Worm (Caenorhabditis elegans) whole organism, mixed stage, embryonic: ENCODE results near the gene sod-1.

Source experiments
- M03D4.4 ChIP-seq: sonication (generic microtip); optimal IDR thresholded peaks from 2 replicates; lab custom pipeline; 2017; ENCODE audit warnings: mild to moderate bottlenecking, missing genetic modification characterization, missing compliant biosample characterization
- bed-3 ChIP-seq: fragments of 200-800 bp; sonication (Bioruptor generic); optimal IDR thresholded peaks from 3 replicates; lab custom pipeline; 2018; ENCODE audit warnings: mild to moderate bottlenecking, missing genetic modification characterization, moderate library complexity, missing compliant biosample characterization
- blmp-1 ChIP-seq: fragments of 150-350 bp; optimal IDR thresholded peaks from 2 replicates; lab custom pipeline; 2014; ENCODE audit warnings: missing biosample characterization, missing genetic modification characterization
- ceh-39 ChIP-seq: fragments of 150-350 bp; optimal IDR thresholded peaks from 2 replicates; lab custom pipeline; 2014; ENCODE audit warnings: missing biosample characterization, missing genetic modification characterization
- ceh-43 ChIP-seq: fragments of 200-800 bp; sonication (Bioruptor generic); optimal IDR thresholded peaks from 2 replicates; lab custom pipeline; 2018; ENCODE audit warnings: mild to moderate bottlenecking, missing genetic modification characterization, moderate library complexity, missing compliant biosample characterization
- ceh-83 ChIP-seq: fragments of 200-800 bp; sonication (Bioruptor generic); optimal IDR thresholded peaks from 2 replicates; lab custom pipeline; 2018; ENCODE audit warnings: mild to moderate bottlenecking, missing genetic modification characterization, missing compliant biosample characterization
- ces-1 ChIP-seq: fragments of 150-350 bp; optimal IDR thresholded peaks from 2 replicates; lab custom pipeline; 2014; ENCODE audit warnings: missing biosample characterization, missing genetic modification reagents, missing genetic modification characterization
- cnd-1 ChIP-seq: fragments of 200-800 bp; sonication (Bioruptor generic); optimal IDR thresholded peaks from 2 replicates; lab custom pipeline; 2018; ENCODE audit warnings: mild to moderate bottlenecking, missing genetic modification characterization, missing compliant biosample characterization
- drap-1 ChIP-seq: fragments of 200-800 bp; sonication (Bioruptor generic); optimal IDR thresholded peaks from 3 replicates; lab custom pipeline; 2018; ENCODE audit warnings: mild to moderate bottlenecking, missing genetic modification characterization, missing compliant biosample characterization
- elt-1 ChIP-seq: sonication (generic microtip); optimal IDR thresholded peaks from 2 replicates; lab custom pipeline; 2017; ENCODE audit warnings: missing genetic modification characterization, mild to moderate bottlenecking, missing compliant biosample characterization, antibody characterized with exemption, moderate library complexity, borderline replicate concordance; ENCODE audit not compliant: insufficient read depth
- elt-3 ChIP-seq: fragments of 150-350 bp; optimal IDR thresholded peaks from 2 replicates; lab custom pipeline; 2014; ENCODE audit warnings: missing biosample characterization, missing genetic modification characterization
- flh-1 ChIP-seq: fragments of 200-800 bp; sonication (Bioruptor generic); optimal IDR thresholded peaks from 2 replicates; lab custom pipeline; 2018; ENCODE audit warnings: mild to moderate bottlenecking, missing genetic modification characterization, moderate library complexity, missing compliant biosample characterization
- ham-2 ChIP-seq: fragments of 200-800 bp; sonication (Bioruptor generic); optimal IDR thresholded peaks from 2 replicates; lab custom pipeline; 2018; ENCODE audit warnings: mild to moderate bottlenecking, missing genetic modification characterization, missing compliant biosample characterization
- hlh-1 ChIP-seq: fragments of 150-350 bp; optimal IDR thresholded peaks from 2 replicates; lab custom pipeline; 2014; ENCODE audit warnings: missing biosample characterization, missing genetic modification reagents, missing genetic modification characterization
- lin-13 ChIP-seq: fragments of 150-350 bp; optimal IDR thresholded peaks from 2 replicates; lab custom pipeline; 2014; ENCODE audit warnings: missing biosample characterization, missing genetic modification characterization
- lin-32 ChIP-seq: fragments of 200-800 bp; sonication (Bioruptor generic); optimal IDR thresholded peaks from 2 replicates; lab custom pipeline; 2018; ENCODE audit warnings: mild to moderate bottlenecking, missing genetic modification characterization, missing compliant biosample characterization
- lsy-2 ChIP-seq: fragments of 150-350 bp; optimal IDR thresholded peaks from 2 replicates; lab custom pipeline; 2014; ENCODE audit warnings: missing biosample characterization, missing genetic modification characterization
- mab-5 ChIP-seq: fragments of 150-350 bp; optimal IDR thresholded peaks from 2 replicates; lab custom pipeline; 2014; ENCODE audit warnings: missing biosample characterization, missing genetic modification characterization
- mep-1 ChIP-seq: fragments of 150-350 bp; optimal IDR thresholded peaks from 2 replicates; lab custom pipeline; 2017; ENCODE audit warnings: missing biosample characterization, missing genetic modification reagents, missing genetic modification characterization, inconsistent platforms
- mls-2 ChIP-seq: sonication (generic microtip); optimal IDR thresholded peaks from 2 replicates; lab custom pipeline; 2016; ENCODE audit warnings: mild to moderate bottlenecking, missing genetic modification characterization, moderate library complexity, missing compliant biosample characterization
- nhr-12 ChIP-seq: fragments of 150-350 bp; optimal IDR thresholded peaks from 2 replicates; lab custom pipeline; 2014; ENCODE audit warnings: missing biosample characterization, missing genetic modification characterization
- nhr-2 ChIP-seq: fragments of 150-350 bp; optimal IDR thresholded peaks from 2 replicates; lab custom pipeline; 2014; ENCODE audit warnings: missing biosample characterization, missing genetic modification characterization
- nhr-237 ChIP-seq: fragments of 150-350 bp; optimal IDR thresholded peaks from 2 replicates; lab custom pipeline; 2014; ENCODE audit warnings: missing biosample characterization, missing genetic modification characterization
- nhr-28 ChIP-seq: fragments of 150-350 bp; optimal IDR thresholded peaks from 2 replicates; lab custom pipeline; 2014; ENCODE audit warnings: missing biosample characterization, missing genetic modification characterization
- nhr-76 ChIP-seq: sonication (generic microtip); optimal IDR thresholded peaks from 2 replicates; lab custom pipeline; 2017; ENCODE audit warnings: missing biosample characterization, missing genetic modification characterization
- pha-4 ChIP-seq: fragments of 150-350 bp; optimal IDR thresholded peaks from 2 replicates; lab custom pipeline; 2018; ENCODE audit warnings: missing biosample characterization, missing genetic modification reagents, missing genetic modification characterization
- sem-2 ChIP-seq: fragments of 200-800 bp; sonication (Bioruptor generic); optimal IDR thresholded peaks from 2 replicates; lab custom pipeline; 2018; ENCODE audit warnings: mild to moderate bottlenecking, missing genetic modification characterization, missing compliant biosample characterization
- snpc-4 ChIP-seq: fragments of 150-350 bp; optimal IDR thresholded peaks from 2 replicates; lab custom pipeline; 2014; ENCODE audit warnings: missing biosample characterization, missing genetic modification characterization
- sptf-1 ChIP-seq: sonication (generic microtip); optimal IDR thresholded peaks from 2 replicates; lab custom pipeline; 2017; ENCODE audit warnings: mild to moderate bottlenecking, missing genetic modification characterization, moderate library complexity, missing compliant biosample characterization
- tbx-8 ChIP-seq: fragments of 200-800 bp; sonication (Bioruptor generic); optimal IDR thresholded peaks from 2 replicates; lab custom pipeline; 2018; ENCODE audit warnings: mild to moderate bottlenecking, missing genetic modification characterization, moderate library complexity, missing compliant biosample characterization
- unc-120 ChIP-seq: sonication (generic microtip); optimal IDR thresholded peaks from 2 replicates; lab custom pipeline; 2017; ENCODE audit warnings: missing genetic modification characterization, missing compliant biosample characterization; ENCODE audit not compliant: poor library complexity, severe bottlenecking
- unc-39 ChIP-seq: fragments of 150-350 bp; optimal IDR thresholded peaks from 2 replicates; lab custom pipeline; 2014; ENCODE audit warnings: missing biosample characterization, missing genetic modification characterization
- unc-62 ChIP-seq: fragments of 150-350 bp; optimal IDR thresholded peaks from 2 replicates; lab custom pipeline; 2014; ENCODE audit warnings: missing biosample characterization, missing genetic modification reagents, missing genetic modification characterization
- zip-8 ChIP-seq: fragments of 150-350 bp; optimal IDR thresholded peaks from 2 replicates; lab custom pipeline; 2014; ENCODE audit warnings: missing biosample characterization, missing genetic modification characterization
- ztf-11 ChIP-seq: fragments of 150-350 bp; optimal IDR thresholded peaks from 2 replicates; lab custom pipeline; 2014; ENCODE audit warnings: missing biosample characterization, missing genetic modification characterization

sod-1 gene

ce11 chrII:6951250-6951806 is 22.4 kb downstream of the sod-1 start, which contains the start of the genes malt-1 and ceh-38:
Gene malt-1 (minus strand): TSS chrII:6951300.
Gene ceh-38 (plus strand): TSS chrII:6951526.
- TF ChIP-seq lin-13: peak; percentile 37
- no peak for TF ChIP-seq blmp-1 (tag; lab: Kevin White, UChicago)
- TF ChIP-seq ceh-39 (tag; lab: Kevin White, UChicago): peak; percentile 95
- peak; percentile 94 for TF ChIP-seq pha-4 (tag; lab: Kevin White, UChicago)
- peak; percentile 44 for TF ChIP-seq nhr-2 (tag; lab: Kevin White, UChicago)
- no peak for TF ChIP-seq unc-39 (tag; lab: Kevin White, UChicago)
- TF ChIP-seq M03D4.4 (tag; lab: Kevin White, UChicago): peak; percentile 4
- peak; percentile 77 for TF ChIP-seq hlh-1 (tag; lab: Kevin White, UChicago)
- TF ChIP-seq sptf-1 (tag; lab: Kevin White, UChicago): peak; percentile 66
- peak; percentile 66 for TF ChIP-seq drap-1 (GFP tag; lab: Kevin White, UChicago)
- peak; percentile 86 for TF ChIP-seq unc-120 (tag; lab: Kevin White, UChicago)
- TF ChIP-seq lsy-2: peak; percentile 90
- no peak for TF ChIP-seq flh-1 (GFP tag; lab: Kevin White, UChicago)
- peak; percentile 90 for TF ChIP-seq unc-62 (GFP tag; lab: Kevin White, UChicago)
- TF ChIP-seq nhr-28 (tag; lab: Kevin White, UChicago): peak; percentile 26
- peak; percentile 6 for TF ChIP-seq sem-2
- TF ChIP-seq ceh-83 (GFP tag; lab: Kevin White, UChicago): peak; percentile 34
- no peak for TF ChIP-seq ham-2 (GFP tag; lab: Kevin White, UChicago)
- peak; percentile 93 for TF ChIP-seq nhr-237 (tag; lab: Kevin White, UChicago)
- TF ChIP-seq ztf-11 (tag; lab: Kevin White, UChicago): peak; percentile 31
- peak; percentile 61 for TF ChIP-seq mls-2 (tag; lab: Kevin White, UChicago)
- TF ChIP-seq ceh-43 (GFP tag; lab: Kevin White, UChicago): no peak
- no peak for TF ChIP-seq zip-8
- no peak for TF ChIP-seq bed-3 (GFP tag; lab: Kevin White, UChicago)
- TF ChIP-seq snpc-4 (tag; lab: Kevin White, UChicago): no peak
- no peak for TF ChIP-seq nhr-76 (tag; lab: Kevin White, UChicago)
- peak; percentile 92 for TF ChIP-seq ces-1 (GFP tag; lab: Kevin White, UChicago)
- no peak for TF ChIP-seq tbx-8 (GFP tag; lab: Kevin White, UChicago)
- TF ChIP-seq nhr-12 (tag; lab: Kevin White, UChicago): peak; percentile 21
- TF ChIP-seq mab-5 (tag; lab: Kevin White, UChicago): peak; percentile 87
- TF ChIP-seq mep-1 (tag; lab: Kevin White, UChicago): peak; percentile 91
- peak; percentile 59 for TF ChIP-seq cnd-1
- TF ChIP-seq elt-1 (tag; lab: Kevin White, UChicago): no peak
- TF ChIP-seq elt-3 (tag; lab: Kevin White, UChicago): no peak
- no peak for TF ChIP-seq lin-32 (GFP tag; lab: Kevin White, UChicago)

ce11 chrII:6943299-6944051 is 30.2 kb downstream of the sod-1 start:
- TF ChIP-seq nhr-12 (tag; lab: Kevin White, UChicago) (no peak), pha-4 (tag; lab: Kevin White, UChicago) (peak; percentile 31), unc-120 (tag; lab: Kevin White, UChicago) (peak; percentile 90), sptf-1 (tag; lab: Kevin White, UChicago) (peak; percentile 39), bed-3 (GFP tag; lab: Kevin White, UChicago) (no peak), ces-1 (GFP tag; lab: Kevin White, UChicago) (peak; percentile 26), flh-1 (GFP tag; lab: Kevin White, UChicago) (no peak), mls-2 (tag; lab: Kevin White, UChicago) (peak; percentile 58), nhr-2 (tag; lab: Kevin White, UChicago) (peak; percentile 73), mep-1 (tag; lab: Kevin White, UChicago) (peak; percentile 32), nhr-237 (tag; lab: Kevin White, UChicago) (no peak), M03D4.4 (tag; lab: Kevin White, UChicago) (peak; percentile 38), hlh-1 (tag; lab: Kevin White, UChicago) (peak; percentile 4), snpc-4 (tag; lab: Kevin White, UChicago) (no peak), cnd-1 (peak; percentile 56), elt-1 (tag; lab: Kevin White, UChicago) (no peak), tbx-8 (GFP tag; lab: Kevin White, UChicago) (no peak), nhr-28 (tag; lab: Kevin White, UChicago) (no peak), ham-2 (GFP tag; lab: Kevin White, UChicago) (no peak), zip-8 (no peak), lsy-2 (no peak), unc-62 (GFP tag; lab: Kevin White, UChicago) (no peak), ztf-11 (tag; lab: Kevin White, UChicago) (no peak), lin-32 (GFP tag; lab: Kevin White, UChicago) (no peak), ceh-43 (GFP tag; lab: Kevin White, UChicago) (no peak), sem-2 (no peak), elt-3 (tag; lab: Kevin White, UChicago) (no peak), nhr-76 (tag; lab: Kevin White, UChicago) (no peak), blmp-1 (tag; lab: Kevin White, UChicago) (no peak), mab-5 (tag; lab: Kevin White, UChicago) (no peak), ceh-39 (tag; lab: Kevin White, UChicago) (no peak), lin-13 (no peak), drap-1 (GFP tag; lab: Kevin White, UChicago) (no peak), ceh-83 (GFP tag; lab: Kevin White, UChicago) (peak; percentile 50), unc-39 (tag; lab: Kevin White, UChicago) (no peak)
